Worm (Caenorhabditis elegans): ENCODE data around the gene irld-1.
"Not testable (repeated sequence)": the region's sequence is repeated elsewhere in the genome, so short reads cannot be mapped to it uniquely, and the experiment has no call there.

- not testable (repeated sequence) for TF ChIP-seq tlf-1 (GFP tag; optimal IDR thresholded peaks at IDR 0.05); F10E7.11 (tag; optimal IDR thresholded peaks at IDR 0.05); unc-62 (GFP tag; optimal IDR thresholded peaks at IDR 0.05); mxl-1 (tag; optimal IDR thresholded peaks at IDR 0.05); ama-1 (optimal IDR thresholded peaks at IDR 0.05); ama-1 (GFP tag; optimal IDR thresholded peaks at IDR 0.05); chd-7 (tag; optimal IDR thresholded peaks at IDR 0.05); lir-1 (GFP tag; conservative IDR thresholded peaks at IDR 0.05); let-526 (GFP tag; IDR thresholded peaks at IDR 0.05); snpc-1.1 (tag; optimal IDR thresholded peaks at IDR 0.05; ENCODE audit: insufficient read depth); snpc-4 (GFP tag; optimal IDR thresholded peaks at IDR 0.05); snpc-4 (tag; optimal IDR thresholded peaks at IDR 0.05); ztf-26 (tag; optimal IDR thresholded peaks at IDR 0.05); efl-1 (GFP tag; optimal IDR thresholded peaks at IDR 0.05); hmg-1.2 (GFP tag; IDR thresholded peaks at IDR 0.05)
These were observed 46.5 kb upstream of the irld-1 start, which contains the start of gene srh-193 for ce11 chrV:4290093-4290492.

Measured in whole organism, young adult.